Fruit fly (Drosophila melanogaster) Kc167 (cell line): ENCODE data around the gene U2af38.

Experiments used
- Sin3A ChIP-seq: fragments of >200 bp; optimal IDR thresholded peaks from 2 replicates; lab custom pipeline; 2018; ENCODE audit warnings: missing external identifiers
- h ChIP-seq: fragments of >200 bp; optimal IDR thresholded peaks from 3 replicates; lab custom pipeline; 2018; ENCODE audit warnings: missing external identifiers

DNA sequence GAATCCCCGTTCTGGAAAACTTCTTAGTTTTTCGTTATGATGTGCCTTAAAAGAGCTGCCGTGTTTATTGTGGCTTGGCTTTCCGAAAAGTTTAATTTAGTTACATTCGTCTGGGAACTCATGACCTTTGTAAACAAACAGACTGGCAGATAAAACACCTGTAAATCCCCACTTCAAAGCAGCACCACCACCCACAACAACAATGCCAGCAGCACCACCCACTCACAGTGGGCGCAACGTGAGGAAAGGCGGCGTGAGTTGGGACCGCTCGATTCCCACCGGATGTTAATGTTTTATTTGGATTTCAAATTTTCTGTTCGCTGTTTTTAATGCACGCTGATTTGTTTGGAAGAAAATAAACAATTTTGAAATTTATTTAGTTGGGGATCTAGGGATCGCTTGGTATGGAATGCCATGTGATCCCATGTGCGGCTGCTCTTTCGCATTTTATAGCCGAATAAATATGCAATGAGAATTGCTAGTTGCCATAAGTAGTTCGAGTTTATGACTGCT, 13.8 kb upstream of the U2af38 start:
- TF ChIP-seq h (lab: Kevin White, UChicago) (no peak), Sin3A (lab: Kevin White, UChicago) (no peak)
